Worm (Caenorhabditis elegans): ENCODE measurements around the gene Y43E12A.2.
"Not testable (repeated sequence)": the region's sequence is repeated elsewhere in the genome, so short reads cannot be mapped to it uniquely, and the experiment has no call there.

Gene Y43E12A.2

ce11 chrIV:10978641-10979040 is 3.2 kb upstream of the Y43E12A.2 start:
- TF ChIP-seq unc-130 (GFP tag; optimal IDR thresholded peaks at IDR 0.05) = no peak
- no peak for TF ChIP-seq ceh-20 (GFP tag; IDR thresholded peaks at IDR 0.05)
- no peak for TF ChIP-seq F49E8.2 (tag; optimal IDR thresholded peaks at IDR 0.05; ENCODE audit: borderline replicate concordance)
- no peak for TF ChIP-seq mdl-1 (tag; optimal IDR thresholded peaks at IDR 0.05)
- no peak for TF ChIP-seq Y75B8A.6 (GFP tag; IDR thresholded peaks at IDR 0.05)
- TF ChIP-seq mep-1 (tag; optimal IDR thresholded peaks at IDR 0.05) = no peak
- TF ChIP-seq fkh-10 (GFP tag; optimal IDR thresholded peaks at IDR 0.05) = no peak
- TF ChIP-seq zip-11 (GFP tag; IDR thresholded peaks at IDR 0.05) = no peak
- TF ChIP-seq hlh-30 (tag; optimal IDR thresholded peaks at IDR 0.05; ENCODE audit: insufficient read depth) = no peak
- no peak for TF ChIP-seq ztf-7 (tag; optimal IDR thresholded peaks at IDR 0.05)
- no peak for TF ChIP-seq pqm-1 (tag; optimal IDR thresholded peaks at IDR 0.05)

- TF ChIP-seq hlh-30 (tag; optimal IDR thresholded peaks at IDR 0.05; ENCODE audit: insufficient read depth) (peak; percentile 45), unc-62 (GFP tag; optimal IDR thresholded peaks at IDR 0.05 in 1 of 2) (peak in 1 of 2 experiments; percentile 94), unc-62 (tag; optimal IDR thresholded peaks at IDR 0.05) (no peak), hif-1 (tag; optimal IDR thresholded peaks at IDR 0.05) (no peak), nhr-28 (tag; optimal IDR thresholded peaks at IDR 0.05) (peak; percentile 2), daf-8 (GFP tag; IDR thresholded peaks at IDR 0.05) (no peak), aha-1 (tag) (peak; percentile 25), ctbp-1 (GFP tag; IDR thresholded peaks at IDR 0.05) (peak; percentile 63; the same call in 1 of the 2 replicates), hlh-11 (tag; optimal IDR thresholded peaks at IDR 0.05) (peak; percentile 46), fkh-10 (GFP tag; optimal IDR thresholded peaks at IDR 0.05) (peak; percentile 46), lsy-2 (tag; optimal IDR thresholded peaks at IDR 0.05) (peak in 1 of 2 experiments; percentile 13), nhr-76 (tag; optimal IDR thresholded peaks at IDR 0.05) (no peak), mep-1 (tag; optimal IDR thresholded peaks at IDR 0.05) (peak; percentile 22), mes-2 (tag; optimal IDR thresholded peaks at IDR 0.05; ENCODE audit: poor library complexity, severe bottlenecking) (peak; percentile 10)
These were observed 2.2 kb upstream of the Y43E12A.2 start for ce11 chrIV:10979689-10980088.

ce11 chrIV:10980628-10981027 is 1.2 kb upstream of the Y43E12A.2 start:
- peak; percentile 4 for TF ChIP-seq hlh-30 (tag; optimal IDR thresholded peaks at IDR 0.05; ENCODE audit: insufficient read depth)
- TF ChIP-seq F26F4.8 (GFP tag; conservative IDR thresholded peaks at IDR 0.05) = no peak
- TF ChIP-seq ZK546.5 (tag; optimal IDR thresholded peaks at IDR 0.05) = no peak
- no peak for TF ChIP-seq daf-16 (GFP tag; optimal IDR thresholded peaks at IDR 0.05)
- TF ChIP-seq daf-16 (tag; optimal IDR thresholded peaks at IDR 0.05) = peak; percentile 22
- TF ChIP-seq mdt-29 (GFP tag; IDR thresholded peaks at IDR 0.05) = no peak
- TF ChIP-seq dpl-1 (GFP tag; optimal IDR thresholded peaks at IDR 0.05) = no peak
- TF ChIP-seq ceh-32 (tag; optimal IDR thresholded peaks at IDR 0.05; ENCODE audit: poor library complexity) = no peak
- no peak for TF ChIP-seq ceh-28 (tag; optimal IDR thresholded peaks at IDR 0.05)
- no peak for TF ChIP-seq set-16 (GFP tag; IDR thresholded peaks at IDR 0.05)

ce11 chrIV:10985568-10986035 is 3.7 kb downstream of the Y43E12A.2 start, which contains the start of gene cyb-2.1:
TSS of gene cyb-2.1 (plus strand) at chrIV:10985985.
- TF ChIP-seq daf-12 (tag; optimal IDR thresholded peaks at IDR 0.05) (no peak), unc-130 (GFP tag; optimal IDR thresholded peaks at IDR 0.05) (peak; percentile 7)

- TF ChIP-seq zfp-2, ztf-7, rbr-2 (tag; optimal IDR thresholded peaks at IDR 0.05): not testable (repeated sequence)
These were observed 5.6 kb downstream of the Y43E12A.2 start, which contains the start of gene Y43E12A.3 for ce11 chrIV:10987342-10987945. TSS of gene Y43E12A.3 (plus strand) at chrIV:10987895.

Measured in whole organism, L4 larva.